Worm (Caenorhabditis elegans) whole organism, L1 larva: ENCODE measurements around the gene sre-9.

ENCODE experiments used
- C16A3.4 ChIP-seq: fragments of 150-350 bp; optimal IDR thresholded peaks from 2 replicates; lab custom pipeline; 2014; ENCODE audit warnings: missing biosample characterization, missing genetic modification characterization
- C34B4.2 ChIP-seq: sonication (generic microtip); optimal IDR thresholded peaks from 2 replicates; lab custom pipeline; 2017; ENCODE audit warnings: mild to moderate bottlenecking, missing genetic modification characterization, missing compliant biosample characterization
- F16B12.6 ChIP-seq: fragments of 150-350 bp; optimal IDR thresholded peaks from 2 replicates; lab custom pipeline; 2014; ENCODE audit warnings: missing biosample characterization, missing genetic modification characterization
- alr-1 ChIP-seq: fragments of 200-800 bp; sonication (Bioruptor generic); optimal IDR thresholded peaks from 2 replicates; lab custom pipeline; 2018; ENCODE audit warnings: borderline replicate concordance, mild to moderate bottlenecking, missing genetic modification characterization, missing compliant biosample characterization
- ama-1 ChIP-seq: fragments of 150-350 bp; optimal IDR thresholded peaks from 2 replicates; lab custom pipeline; 2014
- blmp-1 ChIP-seq: fragments of 150-350 bp; optimal IDR thresholded peaks from 2 replicates; lab custom pipeline; 2014; ENCODE audit warnings: missing biosample characterization, missing genetic modification characterization
- ceh-63 ChIP-seq: fragments of 200-800 bp; sonication (Bioruptor generic); optimal IDR thresholded peaks from 2 replicates; lab custom pipeline; 2018; ENCODE audit warnings: mild to moderate bottlenecking, missing genetic modification characterization, missing compliant biosample characterization
- ceh-8 ChIP-seq: fragments of 200-800 bp; sonication (Bioruptor generic); optimal IDR thresholded peaks from 2 replicates; lab custom pipeline; 2018; ENCODE audit warnings: mild to moderate bottlenecking, missing genetic modification characterization, moderate library complexity, missing compliant biosample characterization
- ceh-90 ChIP-seq: sonication (generic microtip); optimal IDR thresholded peaks from 2 replicates; lab custom pipeline; 2016; ENCODE audit warnings: missing genetic modification characterization, missing compliant biosample characterization
- dpl-1 ChIP-seq, 3 experiments: fragments of 150-350 bp in 2 of 3; sonication (generic microtip) in 1 of 3; optimal IDR thresholded peaks; 2 replicates each; lab custom pipeline; 2014 to 2017; ENCODE audit warnings: missing biosample characterization in 3 of 3, missing genetic modification characterization in 3 of 3, missing genetic modification reagents in 3 of 3
- efl-1 ChIP-seq, 4 experiments: fragments of 150-350 bp; optimal IDR thresholded peaks in 3 of 4; peaks in 1 of 4; 1 replicate in 1 of 4; 2 replicates in 3 of 4; lab custom pipeline; 2014; ENCODE audit warnings: missing biosample characterization in 2 of 4, missing genetic modification characterization in 2 of 4, missing genetic modification reagents in 2 of 4
- elt-2 ChIP-seq: sonication (generic microtip); optimal IDR thresholded peaks from 2 replicates; lab custom pipeline; 2016; ENCODE audit warnings: missing genetic modification characterization, mild to moderate bottlenecking, inconsistent platforms, missing compliant biosample characterization, missing genetic modification reagents
- elt-3 ChIP-seq, 6 experiments: fragments of 150-350 bp in 1 of 6; sonication (generic microtip); optimal IDR thresholded peaks; 2 replicates each; lab custom pipeline; 2017 to 2018; ENCODE audit warnings: missing biosample characterization in 6 of 6, missing genetic modification characterization in 6 of 6, inconsistent platforms in 1 of 6
- ets-5 ChIP-seq: fragments of 200-800 bp; sonication (Bioruptor generic); IDR thresholded peaks from 2 replicates; pipeline ENCODE4 v1.3.6; 2022; ENCODE audit warnings: missing genetic modification characterization, missing compliant biosample characterization
- fkh-4 ChIP-seq: sonication (generic microtip); optimal IDR thresholded peaks from 2 replicates; lab custom pipeline; 2016; ENCODE audit warnings: missing compliant biosample characterization, missing genetic modification characterization, borderline replicate concordance
- fkh-8 ChIP-seq: sonication (generic microtip); optimal IDR thresholded peaks from 2 replicates; lab custom pipeline; 2016; ENCODE audit warnings: mild to moderate bottlenecking, missing genetic modification characterization, missing compliant biosample characterization
- grh-1 ChIP-seq: fragments of 200-800 bp; sonication (Bioruptor generic); IDR thresholded peaks from 2 replicates; pipeline ENCODE4 v1.3.6; 2022; ENCODE audit warnings: missing genetic modification reagents, missing genetic modification characterization, missing compliant biosample characterization
- hlh-4 ChIP-seq: sonication (generic microtip); optimal IDR thresholded peaks from 2 replicates; lab custom pipeline; 2016; ENCODE audit warnings: mild to moderate bottlenecking, missing genetic modification characterization, missing compliant biosample characterization
- hpl-2 ChIP-seq: fragments of 150-350 bp; optimal IDR thresholded peaks from 2 replicates; lab custom pipeline; 2014; ENCODE audit warnings: missing biosample characterization, missing genetic modification reagents, missing genetic modification characterization
- isw-1 ChIP-seq: fragments of 200-800 bp; sonication (Bioruptor generic); IDR thresholded peaks from 2 replicates; pipeline ENCODE4 v1.3.6; 2022; ENCODE audit warnings: missing genetic modification characterization, missing compliant biosample characterization
- jun-1 ChIP-seq: fragments of 150-350 bp; optimal IDR thresholded peaks from 2 replicates; lab custom pipeline; 2014; ENCODE audit warnings: missing biosample characterization, missing genetic modification reagents, missing genetic modification characterization
- lin-13 ChIP-seq: fragments of 150-350 bp; optimal IDR thresholded peaks from 2 replicates; lab custom pipeline; 2014; ENCODE audit warnings: missing biosample characterization, missing genetic modification reagents, missing genetic modification characterization
- mdl-1 ChIP-seq, 2 experiments: fragments of 150-350 bp; optimal IDR thresholded peaks; 2 replicates each; lab custom pipeline; 2014 to 2017; ENCODE audit warnings: missing biosample characterization in 2 of 2, missing genetic modification characterization in 2 of 2, inconsistent platforms in 1 of 2
- mef-2 ChIP-seq: fragments of 150-350 bp; optimal IDR thresholded peaks from 2 replicates; lab custom pipeline; 2014; ENCODE audit warnings: missing biosample characterization, missing genetic modification characterization
- nhr-11 ChIP-seq: fragments of 150-350 bp; optimal IDR thresholded peaks from 2 replicates; lab custom pipeline; 2014; ENCODE audit warnings: missing biosample characterization, missing genetic modification characterization
- nhr-19 ChIP-seq: fragments of 200-800 bp; sonication (Bioruptor generic); conservative IDR thresholded peaks from 2 replicates; pipeline ENCODE4 v1.3.6; 2022; ENCODE audit warnings: missing genetic modification characterization, missing compliant biosample characterization
- nhr-20 ChIP-seq: sonication (generic microtip); optimal IDR thresholded peaks from 2 replicates; lab custom pipeline; 2016; ENCODE audit warnings: mild to moderate bottlenecking, missing genetic modification characterization, missing compliant biosample characterization
- nhr-71 ChIP-seq: sonication (generic microtip); optimal IDR thresholded peaks from 2 replicates; lab custom pipeline; 2016; ENCODE audit warnings: mild to moderate bottlenecking, missing genetic modification characterization, moderate library complexity, missing compliant biosample characterization
- nhr-76 ChIP-seq: sonication (generic microtip); optimal IDR thresholded peaks from 2 replicates; lab custom pipeline; 2017; ENCODE audit warnings: missing biosample characterization, missing genetic modification characterization
- nhr-84 ChIP-seq: sonication (generic microtip); optimal IDR thresholded peaks from 2 replicates; lab custom pipeline; 2017; ENCODE audit warnings: missing biosample characterization, missing genetic modification characterization
- nhr-90 ChIP-seq: sonication (generic microtip); optimal IDR thresholded peaks from 2 replicates; lab custom pipeline; 2016; ENCODE audit warnings: mild to moderate bottlenecking, missing genetic modification characterization, missing compliant biosample characterization; ENCODE audit not compliant: poor library complexity
- pax-3 ChIP-seq: fragments of 200-800 bp; sonication (Bioruptor generic); optimal IDR thresholded peaks from 2 replicates; lab custom pipeline; 2018; ENCODE audit warnings: mild to moderate bottlenecking, missing genetic modification characterization, moderate library complexity, missing compliant biosample characterization
- pqm-1 ChIP-seq: sonication (generic microtip); optimal IDR thresholded peaks from 3 replicates; lab custom pipeline; 2017; ENCODE audit warnings: missing biosample characterization, missing genetic modification characterization
- rnt-1 ChIP-seq: sonication (generic microtip); optimal IDR thresholded peaks from 2 replicates; lab custom pipeline; 2016; ENCODE audit warnings: mild to moderate bottlenecking, missing genetic modification characterization, moderate library complexity, missing compliant biosample characterization
- skn-1 ChIP-seq: fragments of 150-350 bp; optimal IDR thresholded peaks from 2 replicates; lab custom pipeline; 2014; ENCODE audit warnings: missing biosample characterization, missing genetic modification characterization
- snpc-4 ChIP-seq: fragments of 150-350 bp; optimal IDR thresholded peaks from 2 replicates; lab custom pipeline; 2014; ENCODE audit warnings: missing biosample characterization, missing genetic modification characterization
- snu-23 ChIP-seq: sonication (generic microtip); optimal IDR thresholded peaks from 2 replicates; lab custom pipeline; 2016; ENCODE audit warnings: missing genetic modification characterization, missing compliant biosample characterization
- sptf-1 ChIP-seq: fragments of 150-350 bp; optimal IDR thresholded peaks from 2 replicates; lab custom pipeline; 2014; ENCODE audit warnings: missing biosample characterization, missing genetic modification characterization
- sup-37 ChIP-seq: fragments of 200-800 bp; sonication (Bioruptor generic); optimal IDR thresholded peaks from 2 replicates; lab custom pipeline; 2018; ENCODE audit warnings: mild to moderate bottlenecking, missing genetic modification characterization, missing compliant biosample characterization
- swsn-7 ChIP-seq: sonication (generic microtip); optimal IDR thresholded peaks from 2 replicates; lab custom pipeline; 2016; ENCODE audit warnings: missing genetic modification characterization, missing compliant biosample characterization
- unc-130 ChIP-seq: fragments of 150-350 bp; optimal IDR thresholded peaks from 2 replicates; lab custom pipeline; 2017; ENCODE audit warnings: missing biosample characterization, missing genetic modification characterization, inconsistent platforms
- zag-1 ChIP-seq: fragments of 150-350 bp; optimal IDR thresholded peaks from 2 replicates; lab custom pipeline; 2014; ENCODE audit warnings: missing biosample characterization, missing genetic modification characterization
- ztf-4 ChIP-seq: fragments of 150-350 bp; optimal IDR thresholded peaks from 2 replicates; lab custom pipeline; 2014; ENCODE audit warnings: missing biosample characterization, missing genetic modification characterization

The sre-9 gene

ce11 chrV:3921635-3922034, 26.9 kb downstream of the sre-9 start, which contains the start of gene srx-65:
Gene srx-65 (plus strand): TSS chrV:3921935.
- no peak for TF ChIP-seq swsn-7 (tag; lab: Kevin White, UChicago)
- no peak for TF ChIP-seq efl-1 (optimal IDR thresholded peaks at IDR 0.05; lab: Kevin White, UChicago)
- TF ChIP-seq efl-1 (GFP tag; optimal IDR thresholded peaks at IDR 0.05 in 1 of 2; lab: Kevin White, UChicago) = peak in 1 of 2 experiments; percentile 36

ce11 chrV:3922547-3922946, 27.8 kb downstream of the sre-9 start:
- TF ChIP-seq nhr-71 (no peak), snpc-4 (no peak), grh-1 (GFP tag; lab: Robert Waterston, UW) (no peak), ets-5 (GFP tag; lab: Robert Waterston, UW) (no peak), nhr-19 (GFP tag; lab: Robert Waterston, UW) (no peak), lin-13 (GFP tag; lab: Kevin White, UChicago) (no peak), jun-1 (tag; lab: Kevin White, UChicago) (no peak), nhr-11 (tag; lab: Kevin White, UChicago) (no peak), hlh-4 (tag; lab: Kevin White, UChicago) (no peak), F16B12.6 (no peak), dpl-1 (GFP tag; optimal IDR thresholded peaks at IDR 0.05; lab: Kevin White, UChicago) (no peak), mdl-1 (tag; optimal IDR thresholded peaks at IDR 0.05; lab: Kevin White, UChicago) (no peak), nhr-90 (tag; lab: Kevin White, UChicago) (no peak), hpl-2 (no peak), sptf-1 (tag; lab: Kevin White, UChicago) (no peak), nhr-76 (no peak)

ce11 chrV:3927522-3927921, 32.8 kb downstream of the sre-9 start:
- TF ChIP-seq snpc-4 (no peak), elt-3 (tag; optimal IDR thresholded peaks at IDR 0.05; lab: Kevin White, UChicago) (no peak), elt-2 (tag; lab: Kevin White, UChicago) (no peak), nhr-20 (no peak), nhr-19 (GFP tag; lab: Robert Waterston, UW) (no peak), ceh-63 (GFP tag; lab: Kevin White, UChicago) (no peak), unc-130 (tag; lab: Kevin White, UChicago) (no peak), skn-1 (tag; lab: Kevin White, UChicago) (no peak), zag-1 (tag; lab: Kevin White, UChicago) (no peak), hpl-2 (no peak), mdl-1 (tag; optimal IDR thresholded peaks at IDR 0.05; lab: Kevin White, UChicago) (no peak), ceh-8 (GFP tag; lab: Kevin White, UChicago) (no peak), efl-1 (optimal IDR thresholded peaks at IDR 0.05; lab: Kevin White, UChicago) (no peak), efl-1 (GFP tag; optimal IDR thresholded peaks at IDR 0.05 in 1 of 2; lab: Kevin White, UChicago) (no peak), nhr-84 (tag; lab: Kevin White, UChicago) (no peak), sup-37 (GFP tag; lab: Kevin White, UChicago) (no peak)

- TF ChIP-seq blmp-1 (tag; lab: Kevin White, UChicago) (no peak), ztf-4 (tag; lab: Kevin White, UChicago) (no peak), fkh-4 (tag; lab: Kevin White, UChicago) (no peak), fkh-8 (no peak), rnt-1 (tag; lab: Kevin White, UChicago) (no peak), C16A3.4 (tag; lab: Kevin White, UChicago) (no peak), pax-3 (tag; lab: Kevin White, UChicago) (no peak), mef-2 (tag; lab: Kevin White, UChicago) (no peak), isw-1 (no peak), nhr-90 (tag; lab: Kevin White, UChicago) (no peak), alr-1 (tag; lab: Kevin White, UChicago) (no peak), snu-23 (GFP tag; lab: Kevin White, UChicago) (no peak), pqm-1 (tag; lab: Kevin White, UChicago) (no peak), zag-1 (tag; lab: Kevin White, UChicago) (no peak), ceh-90 (tag; lab: Kevin White, UChicago) (no peak), lin-13 (GFP tag; lab: Kevin White, UChicago) (no peak), snpc-4 (no peak), ama-1 (lab: Kevin White, UChicago) (no peak), C34B4.2 (tag; lab: Kevin White, UChicago) (no peak)
Measured at ce11 chrV:3929099-3929498, 34.3 kb downstream of the sre-9 start, which contains the start of gene srx-64. Gene srx-64 (plus strand): TSS chrV:3929399.
